Fruit fly (Drosophila melanogaster) whole organism, wandering third instar larva: ENCODE data around the gene CG11151.

ENCODE experiments used
- Abd-B ChIP-seq: fragments of >200 bp; optimal IDR thresholded peaks from 2 replicates; lab custom pipeline; 2017; ENCODE audit warnings: missing biosample characterization, missing genetic modification characterization
- CrebA ChIP-seq: fragments of 200-800 bp; sonication (Bioruptor generic); optimal IDR thresholded peaks from 2 replicates; lab custom pipeline; 2016; ENCODE audit warnings: missing biosample characterization, mild to moderate bottlenecking, missing genetic modification characterization, borderline replicate concordance
- Dfd ChIP-seq: fragments of >200 bp; optimal IDR thresholded peaks from 2 replicates; lab custom pipeline; 2017; ENCODE audit warnings: missing biosample characterization, missing genetic modification characterization
- Dif ChIP-seq: fragments of 200-275, 200-300 bp; sonication (Bioruptor generic); optimal IDR thresholded peaks from 2 replicates; lab custom pipeline; 2018; ENCODE audit warnings: missing biosample characterization, missing genetic modification characterization; ENCODE audit not compliant: partially characterized antibody
- GATAd ChIP-seq: sonication (Bioruptor generic); optimal IDR thresholded peaks from 2 replicates; lab custom pipeline; 2016; ENCODE audit warnings: missing biosample characterization, missing genetic modification characterization
- HLH106 ChIP-seq: fragments of 200-800 bp; optimal IDR thresholded peaks from 3 replicates; lab custom pipeline; 2019; ENCODE audit warnings: missing biosample characterization, mild to moderate bottlenecking, missing genetic modification characterization, moderate library complexity
- Hnf4 ChIP-seq: fragments of 200-800 bp; sonication (Bioruptor generic); optimal IDR thresholded peaks from 2 replicates; lab custom pipeline; 2016; ENCODE audit warnings: missing biosample characterization, mild to moderate bottlenecking, missing genetic modification characterization
- Hr78 ChIP-seq: fragments of >200 bp; optimal IDR thresholded peaks from 2 replicates; lab custom pipeline; 2017; ENCODE audit warnings: missing biosample characterization, missing genetic modification characterization
- Hr83 ChIP-seq: fragments of 200-300 bp; sonication (Bioruptor generic); optimal IDR thresholded peaks from 2 replicates; lab custom pipeline; 2016; ENCODE audit warnings: missing biosample characterization, mild to moderate bottlenecking, missing genetic modification characterization, moderate library complexity; ENCODE audit not compliant: poor library complexity, severe bottlenecking
- Mio ChIP-seq: sonication (Bioruptor generic); optimal IDR thresholded peaks from 2 replicates; lab custom pipeline; 2016; ENCODE audit warnings: missing biosample characterization, missing genetic modification characterization
- Myc ChIP-seq: fragments of >200 bp; optimal IDR thresholded peaks from 2 replicates; lab custom pipeline; 2017
- N ChIP-seq: fragments of >200 bp; optimal IDR thresholded peaks from 2 replicates; lab custom pipeline; 2018; ENCODE audit warnings: missing biosample characterization, missing external identifiers, missing genetic modification characterization
- OdsH ChIP-seq: fragments of 200-800 bp; sonication (Bioruptor generic); optimal IDR thresholded peaks from 2 replicates; lab custom pipeline; 2016; ENCODE audit warnings: missing biosample characterization, mild to moderate bottlenecking, missing genetic modification characterization
- Rel ChIP-seq, 2 experiments: fragments of 200-800 bp; sonication (Bioruptor generic) in 1 of 2; optimal IDR thresholded peaks; 2 replicates in 1 of 2; 3 replicates in 1 of 2; lab custom pipeline; 2016 to 2019; ENCODE audit warnings: mild to moderate bottlenecking in 2 of 2, missing biosample characterization in 2 of 2, missing genetic modification characterization in 2 of 2, moderate library complexity in 1 of 2
- Sp1 ChIP-seq: fragments of 200-800 bp; sonication (Bioruptor generic); optimal IDR thresholded peaks from 3 replicates; lab custom pipeline; 2019; ENCODE audit warnings: missing biosample characterization, mild to moderate bottlenecking, missing genetic modification characterization, moderate library complexity
- Vsx2 ChIP-seq: fragments of 200-300, 225-300 bp; sonication (Bioruptor generic); optimal IDR thresholded peaks from 2 replicates; lab custom pipeline; 2018; ENCODE audit warnings: missing biosample characterization, missing genetic modification characterization; ENCODE audit not compliant: partially characterized antibody
- br ChIP-seq: fragments of 200-800 bp; sonication (Bioruptor generic); optimal IDR thresholded peaks from 2 replicates; lab custom pipeline; 2016; ENCODE audit warnings: missing biosample characterization, missing genetic modification characterization
- dl ChIP-seq, 2 experiments: fragments of 175-275, 200-275 bp in 1 of 2; fragments of 200-275 bp in 1 of 2; sonication (Bioruptor generic); optimal IDR thresholded peaks; lab custom pipeline; 2018; ENCODE audit warnings: mild to moderate bottlenecking in 2 of 2, missing biosample characterization in 2 of 2, missing genetic modification characterization in 2 of 2, moderate library complexity in 2 of 2; ENCODE audit not compliant: partially characterized antibody in 2 of 2, insufficient read depth in 1 of 2
- dmrt93B ChIP-seq: fragments of 200-800 bp; sonication (Bioruptor generic); optimal IDR thresholded peaks from 2 replicates; lab custom pipeline; 2018; ENCODE audit warnings: missing biosample characterization, mild to moderate bottlenecking, missing genetic modification characterization
- dsf ChIP-seq: sonication (Bioruptor generic); optimal IDR thresholded peaks from 2 replicates; lab custom pipeline; 2016; ENCODE audit warnings: missing biosample characterization, missing genetic modification characterization, borderline replicate concordance
- ey ChIP-seq: fragments of 200-800 bp; sonication (Bioruptor generic); optimal IDR thresholded peaks from 2 replicates; lab custom pipeline; 2016; ENCODE audit warnings: missing biosample characterization, missing genetic modification characterization
- foxo ChIP-seq, 2 experiments: fragments of 200-800 bp; sonication (Bioruptor generic); optimal IDR thresholded peaks; 2 replicates in 1 of 2; 3 replicates in 1 of 2; lab custom pipeline; 2016 to 2017; ENCODE audit warnings: missing biosample characterization in 2 of 2, missing genetic modification characterization in 2 of 2
- fru ChIP-seq: fragments of 200-800 bp; sonication (Bioruptor generic); optimal IDR thresholded peaks from 3 replicates; lab custom pipeline; 2016; ENCODE audit warnings: missing biosample characterization, mild to moderate bottlenecking, missing genetic modification characterization
- h ChIP-seq: fragments of 200-800 bp; sonication (Bioruptor generic); optimal IDR thresholded peaks from 3 replicates; lab custom pipeline; 2016; ENCODE audit warnings: missing biosample characterization, mild to moderate bottlenecking, missing genetic modification characterization
- jim ChIP-seq: fragments of 175-275, 200-325 bp; sonication (Bioruptor generic); optimal IDR thresholded peaks from 2 replicates; lab custom pipeline; 2016; ENCODE audit warnings: missing biosample characterization, mild to moderate bottlenecking, missing genetic modification characterization
- pan ChIP-seq: fragments of >200 bp; optimal IDR thresholded peaks from 2 replicates; lab custom pipeline; 2017
- psq ChIP-seq: fragments of 200-800 bp; sonication (Bioruptor generic); optimal IDR thresholded peaks from 3 replicates; lab custom pipeline; 2017; ENCODE audit warnings: missing biosample characterization, mild to moderate bottlenecking, missing genetic modification characterization, moderate library complexity
- rgr ChIP-seq: fragments of 200-800 bp; sonication (Bioruptor generic); optimal IDR thresholded peaks from 3 replicates; lab custom pipeline; 2016; ENCODE audit warnings: missing biosample characterization, mild to moderate bottlenecking, missing genetic modification characterization
- sv ChIP-seq: fragments of 200-800 bp; sonication (Bioruptor generic); optimal IDR thresholded peaks from 3 replicates; lab custom pipeline; 2016; ENCODE audit warnings: missing biosample characterization, missing genetic modification characterization
- tai ChIP-seq: sonication (Bioruptor generic); optimal IDR thresholded peaks from 2 replicates; lab custom pipeline; 2016; ENCODE audit warnings: missing biosample characterization, missing genetic modification characterization
- usp ChIP-seq: fragments of >200 bp; optimal IDR thresholded peaks from 2 replicates; lab custom pipeline; 2017; ENCODE audit warnings: missing biosample characterization, missing genetic modification characterization

Gene CG11151

DNA sequence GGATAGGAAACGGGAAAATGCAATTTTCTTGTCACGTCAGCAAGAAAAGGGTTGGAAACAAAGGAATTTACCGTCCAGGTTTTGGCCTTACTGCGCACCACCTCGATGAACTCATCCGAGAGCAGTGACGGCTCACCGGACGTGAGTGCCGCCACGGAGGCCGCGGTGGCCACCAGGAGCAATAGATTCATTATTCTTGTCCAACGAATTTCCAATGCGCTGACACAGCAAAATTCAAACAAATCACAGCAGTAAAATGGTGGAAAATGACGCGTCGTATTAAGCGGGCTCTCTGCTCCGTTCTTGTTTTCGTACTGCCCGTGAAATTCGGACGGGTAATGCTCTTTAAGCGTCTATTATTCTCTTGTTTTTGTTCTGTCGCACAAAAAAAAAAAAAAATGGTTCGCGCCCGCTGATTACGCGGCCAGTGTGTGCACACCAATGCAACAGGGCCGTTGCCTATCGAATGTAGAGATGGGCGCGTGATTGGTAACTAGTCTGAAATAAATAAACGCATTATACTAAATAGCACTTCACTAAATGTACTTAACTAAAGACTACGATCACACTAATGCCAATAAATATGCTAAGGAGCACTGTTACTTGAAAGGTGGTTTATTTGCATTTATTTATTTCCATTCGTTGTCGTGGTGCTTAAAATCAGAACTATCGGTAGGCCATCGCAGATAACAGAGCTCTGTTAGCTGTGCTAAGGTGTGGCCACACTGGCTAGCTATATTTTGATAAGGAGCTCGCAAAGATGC lies 42.4 kb downstream of the CG11151 start, which contains the start of the genes CtsB and amrt (continued):
- TF ChIP-seq Mio (GFP tag; lab: Kevin White, UChicago) (no peak), br (peak; percentile 45)

dm6 chrX:13783534-13783949 lies 44.0 kb downstream of the CG11151 start, which contains the start of gene inaE:
Gene inaE (plus strand): TSS chrX:13783714.
- TF ChIP-seq N (peak; percentile 96), rgr (GFP tag; lab: Kevin White, UChicago) (peak; percentile 9), sv (no peak), GATAd (GFP tag; lab: Kevin White, UChicago) (no peak), HLH106 (no peak), Dif (GFP tag; lab: Kevin White, UChicago) (peak; percentile 41), pan (lab: Kevin White, UChicago) (no peak), Rel (GFP tag; optimal IDR thresholded peaks at IDR 0.05; lab: Kevin White, UChicago) (no peak), Rel (tag; optimal IDR thresholded peaks at IDR 0.05; lab: Kevin White, UChicago) (peak; percentile 18), dsf (GFP tag; lab: Kevin White, UChicago) (no peak), br (no peak), dl (GFP tag; optimal IDR thresholded peaks at IDR 0.05; lab: Kevin White, UChicago; ENCODE audit: insufficient read depth in 1 of 2, partially characterized antibody in 2 of 2) (peak in 1 of 2 experiments; percentile 6), h (GFP tag; lab: Kevin White, UChicago) (peak; percentile 16), Abd-B (peak; percentile 61), tai (GFP tag; lab: Kevin White, UChicago) (no peak), Hr78 (GFP tag; lab: Kevin White, UChicago) (peak; percentile 60), fru (GFP tag; lab: Kevin White, UChicago) (no peak), psq (no peak), Sp1 (peak; percentile 26), Hr83 (no peak), Hnf4 (GFP tag; lab: Kevin White, UChicago) (no peak), usp (GFP tag; lab: Kevin White, UChicago) (no peak), OdsH (no peak), Mio (GFP tag; lab: Kevin White, UChicago) (no peak), foxo (GFP tag; optimal IDR thresholded peaks at IDR 0.05; lab: Kevin White, UChicago) (peak in 1 of 2 experiments; percentile 14), Vsx2 (peak; percentile 9), Dfd (GFP tag; lab: Kevin White, UChicago) (no peak), Myc (lab: Kevin White, UChicago) (no peak)

- TF ChIP-seq foxo (GFP tag; optimal IDR thresholded peaks at IDR 0.05; lab: Kevin White, UChicago) (peak in 1 of 2 experiments; percentile 38), ey (GFP tag; lab: Kevin White, UChicago) (peak; percentile 4), fru (GFP tag; lab: Kevin White, UChicago) (peak; percentile 36), dmrt93B (GFP tag; lab: Kevin White, UChicago) (no peak), Abd-B (no peak), Dfd (GFP tag; lab: Kevin White, UChicago) (no peak), Hnf4 (GFP tag; lab: Kevin White, UChicago) (no peak), Vsx2 (no peak), h (GFP tag; lab: Kevin White, UChicago) (peak; percentile 14), Mio (GFP tag; lab: Kevin White, UChicago) (no peak), psq (peak; percentile 68)
Measured at dm6 chrX:13783958-13784907, 44.7 kb downstream of the CG11151 start.

dm6 chrX:13786037-13786667 lies 46.6 kb downstream of the CG11151 start:
- TF ChIP-seq jim = no peak
- TF ChIP-seq pan (lab: Kevin White, UChicago) = no peak
- TF ChIP-seq CrebA (GFP tag; lab: Kevin White, UChicago) = no peak
